Worm (Caenorhabditis elegans) whole organism, L3 larva: ENCODE data around the gene F53B1.9.

Experiments used
- aly-2 ChIP-seq: fragments of 150-350 bp; optimal IDR thresholded peaks from 2 replicates; lab custom pipeline; 2014; ENCODE audit warnings: missing biosample characterization, missing genetic modification characterization
- ama-1 ChIP-seq: fragments of 150-350 bp; optimal IDR thresholded peaks from 2 replicates; lab custom pipeline; 2018
- elt-3 ChIP-seq, 3 experiments: fragments of 150-350 bp in 1 of 3; sonication (generic microtip) in 2 of 3; optimal IDR thresholded peaks; 2 replicates in 2 of 3; 4 replicates in 1 of 3; lab custom pipeline; 2014 to 2017; ENCODE audit warnings: missing biosample characterization in 3 of 3, missing genetic modification characterization in 3 of 3
- eor-1 ChIP-seq, 2 experiments: fragments of 150-350 bp; optimal IDR thresholded peaks; 2 replicates each; lab custom pipeline; 2014 to 2018; ENCODE audit warnings: missing biosample characterization in 2 of 2, missing genetic modification characterization in 2 of 2
- lin-39 ChIP-seq: fragments of 150-350 bp; optimal IDR thresholded peaks from 2 replicates; lab custom pipeline; 2018; ENCODE audit warnings: missing biosample characterization, missing genetic modification reagents, missing genetic modification characterization
- nhr-237 ChIP-seq: fragments of 150-350 bp; optimal IDR thresholded peaks from 2 replicates; lab custom pipeline; 2014; ENCODE audit warnings: missing biosample characterization, missing genetic modification characterization
- nhr-43 ChIP-seq: sonication (generic microtip); optimal IDR thresholded peaks from 2 replicates; lab custom pipeline; 2016; ENCODE audit warnings: mild to moderate bottlenecking, missing genetic modification characterization, missing compliant biosample characterization; ENCODE audit not compliant: poor library complexity, severe bottlenecking
- pha-4 ChIP-seq: fragments of 150-350 bp; optimal IDR thresholded peaks from 2 replicates; lab custom pipeline; 2014; ENCODE audit warnings: missing biosample characterization, missing genetic modification reagents, missing genetic modification characterization
- sea-2 ChIP-seq: fragments of 150-350 bp; sonication (generic microtip); optimal IDR thresholded peaks from 4 replicates; lab custom pipeline; 2014; ENCODE audit warnings: missing biosample characterization, missing genetic modification reagents, missing genetic modification characterization
- zag-1 ChIP-seq: fragments of 150-350 bp; optimal IDR thresholded peaks from 2 replicates; lab custom pipeline; 2014; ENCODE audit warnings: missing biosample characterization, missing genetic modification characterization

ce11 chrX:2153780-2154179 lies 22.1 kb upstream of the F53B1.9 start:
- TF ChIP-seq eor-1 (tag; optimal IDR thresholded peaks at IDR 0.05; lab: Kevin White, UChicago) = no peak
- no peak for TF ChIP-seq ama-1
- TF ChIP-seq zag-1 (tag; lab: Kevin White, UChicago) = no peak
- no peak for TF ChIP-seq pha-4
- no peak for TF ChIP-seq sea-2 (GFP tag; lab: Kevin White, UChicago)
- TF ChIP-seq nhr-237 (tag; lab: Kevin White, UChicago) = no peak
- no peak for TF ChIP-seq lin-39
- no peak for TF ChIP-seq elt-3 (tag; optimal IDR thresholded peaks at IDR 0.05; lab: Kevin White, UChicago)
- TF ChIP-seq nhr-43 (tag; lab: Kevin White, UChicago) = no peak
- TF ChIP-seq aly-2 = no peak
